Fruit fly (Drosophila melanogaster): ENCODE results near the gene CG14540.

CG14540 gene

dm6 chr3R:26005619-26005977 lies 46.5 kb downstream of the CG14540 start:
- no peak for TF ChIP-seq en (GFP tag; optimal IDR thresholded peaks at IDR 0.05)
- TF ChIP-seq Antp (GFP tag; optimal IDR thresholded peaks at IDR 0.05) = peak; percentile 23
- no peak for TF ChIP-seq MESR4 (GFP tag; optimal IDR thresholded peaks at IDR 0.05)
- no peak for TF ChIP-seq Kr (GFP tag; optimal IDR thresholded peaks at IDR 0.05)
- TF ChIP-seq lilli (GFP tag; optimal IDR thresholded peaks at IDR 0.05) = peak; percentile 43
- no peak for TF ChIP-seq CG10366 (GFP tag; IDR thresholded peaks at IDR 0.05)
- TF ChIP-seq TFAM (GFP tag; optimal IDR thresholded peaks at IDR 0.05) = no peak
- TF ChIP-seq Bteb2 (GFP tag; optimal IDR thresholded peaks at IDR 0.05) = no peak
- no peak for TF ChIP-seq Nf-YA (GFP tag; IDR thresholded peaks at IDR 0.05)
- no peak for TF ChIP-seq CG1792 (GFP tag; optimal IDR thresholded peaks at IDR 0.05)
- no peak for TF ChIP-seq CG30020 (tag; optimal IDR thresholded peaks at IDR 0.05)
- TF ChIP-seq Dip2 (GFP tag; IDR thresholded peaks at IDR 0.05) = no peak
- TF ChIP-seq dmrt11E (tag; optimal IDR thresholded peaks at IDR 0.05) = no peak
- TF ChIP-seq Spps (tag; optimal IDR thresholded peaks at IDR 0.05) = no peak
- TF ChIP-seq Atf6 (GFP tag; IDR thresholded peaks at IDR 0.05) = no peak
- TF ChIP-seq pfk (GFP tag; optimal IDR thresholded peaks at IDR 0.05) = no peak
- TF ChIP-seq pan (optimal IDR thresholded peaks at IDR 0.05) = no peak
- TF ChIP-seq pan (GFP tag; optimal IDR thresholded peaks at IDR 0.05 in 1 of 2, IDR thresholded peaks at IDR 0.05 in 1 of 2) = no peak
- peak; percentile 25 for TF ChIP-seq CG33213 (GFP tag; optimal IDR thresholded peaks at IDR 0.05)
- TF ChIP-seq CG16863 (GFP tag; optimal IDR thresholded peaks at IDR 0.05) = no peak
- no peak for TF ChIP-seq yki (optimal IDR thresholded peaks at IDR 0.05)
- peak; percentile 91 for TF ChIP-seq Ets65A (GFP tag)
- no peak for TF ChIP-seq CG18599 (GFP tag; optimal IDR thresholded peaks at IDR 0.05)
- no peak for TF ChIP-seq CG9727 (GFP tag; optimal IDR thresholded peaks at IDR 0.05)
- TF ChIP-seq repo (GFP tag; optimal IDR thresholded peaks at IDR 0.05) = peak; percentile 36
- peak; percentile 13 for TF ChIP-seq jumu (GFP tag; optimal IDR thresholded peaks at IDR 0.05)
- no peak for TF ChIP-seq CG3847 (GFP tag; IDR thresholded peaks at IDR 0.05)
- peak; percentile 24 for TF ChIP-seq CG2875 (GFP tag; optimal IDR thresholded peaks at IDR 0.05)
- TF ChIP-seq Xrp1 (GFP tag; IDR thresholded peaks at IDR 0.05) = 0 out of 2 replicates have a peak, but pooled peaks have one; percentile 9
- no peak for TF ChIP-seq esg (GFP tag; conservative IDR thresholded peaks at IDR 0.05)
- TF ChIP-seq Camta (GFP tag; optimal IDR thresholded peaks at IDR 0.05) = no peak
- TF ChIP-seq CG1647 (GFP tag; optimal IDR thresholded peaks at IDR 0.05) = peak; percentile 15
- TF ChIP-seq CG13894 (tag; optimal IDR thresholded peaks at IDR 0.05) = no peak
- TF ChIP-seq CG15011 (GFP tag; optimal IDR thresholded peaks at IDR 0.05) = no peak
- TF ChIP-seq crol (GFP tag; IDR thresholded peaks at IDR 0.05) = no peak
- TF ChIP-seq Opbp (GFP tag; IDR thresholded peaks at IDR 0.05; ENCODE audit: partially characterized antibody) = peak; percentile 49; the same call in 1 of the 3 replicates
- no peak for TF ChIP-seq CG10543 (GFP tag; optimal IDR thresholded peaks at IDR 0.05)
- TF ChIP-seq tin (GFP tag; optimal IDR thresholded peaks at IDR 0.05) = no peak
- TF ChIP-seq trh (GFP tag; optimal IDR thresholded peaks at IDR 0.05) = no peak
- TF ChIP-seq pros (GFP tag; optimal IDR thresholded peaks at IDR 0.05) = no peak
- TF ChIP-seq stwl (tag; optimal IDR thresholded peaks at IDR 0.05) = no peak
- no peak for TF ChIP-seq ems (GFP tag; optimal IDR thresholded peaks at IDR 0.05)
- peak; percentile 11 for TF ChIP-seq az2 (GFP tag; optimal IDR thresholded peaks at IDR 0.05)
- TF ChIP-seq dysf (GFP tag; IDR thresholded peaks at IDR 0.05) = no peak
- no peak for TF ChIP-seq CG5180 (GFP tag; optimal IDR thresholded peaks at IDR 0.05)
- no peak for TF ChIP-seq ato (GFP tag; IDR thresholded peaks at IDR 0.05; ENCODE audit: partially characterized antibody)
- TF ChIP-seq ATbp (GFP tag; optimal IDR thresholded peaks at IDR 0.05) = no peak
- TF ChIP-seq CG6854 (GFP tag; optimal IDR thresholded peaks at IDR 0.05) = no peak
- TF ChIP-seq C15 (GFP tag; IDR thresholded peaks at IDR 0.05) = no peak
- no peak for TF ChIP-seq CG13123 (GFP tag; optimal IDR thresholded peaks at IDR 0.05)
